Fruit fly (Drosophila melanogaster) whole organism, adult: ENCODE measurements around the gene Grip91.

ENCODE experiments used
- CG11617 ChIP-seq: fragments of 200-800 bp; sonication (Bioruptor generic); optimal IDR thresholded peaks from 2 replicates; lab custom pipeline; 2017; ENCODE audit warnings: mild to moderate bottlenecking, missing biosample characterization, missing genetic modification reagents, missing genetic modification characterization
- CG12768 ChIP-seq: fragments of 200-800 bp; sonication (Bioruptor generic); optimal IDR thresholded peaks from 2 replicates; lab custom pipeline; 2017; ENCODE audit warnings: missing biosample characterization, missing genetic modification characterization, mild to moderate bottlenecking, moderate library complexity, missing genetic modification reagents
- CG14711 ChIP-seq: fragments of 200-800 bp; sonication (Bioruptor generic); optimal IDR thresholded peaks from 2 replicates; lab custom pipeline; 2018; ENCODE audit warnings: missing biosample characterization, mild to moderate bottlenecking, missing genetic modification characterization, moderate library complexity
- CG1620 ChIP-seq: fragments of 200-800 bp; sonication (Bioruptor generic); optimal IDR thresholded peaks from 2 replicates; lab custom pipeline; 2016; ENCODE audit warnings: missing biosample characterization, missing genetic modification characterization
- CG33017 ChIP-seq: fragments of 200-800 bp; sonication (Bioruptor generic); optimal IDR thresholded peaks from 2 replicates; lab custom pipeline; 2018; ENCODE audit warnings: missing biosample characterization, mild to moderate bottlenecking, missing genetic modification characterization, moderate library complexity
- CG5204 ChIP-seq: fragments of 200-800 bp; sonication (Bioruptor generic); optimal IDR thresholded peaks from 2 replicates; lab custom pipeline; 2016; ENCODE audit warnings: missing biosample characterization, missing genetic modification characterization
- CG7045 ChIP-seq: fragments of 200-800 bp; sonication (Bioruptor generic); optimal IDR thresholded peaks from 2 replicates; lab custom pipeline; 2017; ENCODE audit warnings: missing biosample characterization, mild to moderate bottlenecking, missing genetic modification characterization
- CG7101 ChIP-seq: fragments of 200-800 bp; sonication (Bioruptor generic); optimal IDR thresholded peaks from 2 replicates; lab custom pipeline; 2018; ENCODE audit warnings: missing biosample characterization, mild to moderate bottlenecking, missing genetic modification characterization, moderate library complexity
- Clk ChIP-seq: fragments of 200-800 bp; sonication (Bioruptor generic); optimal IDR thresholded peaks from 2 replicates; lab custom pipeline; 2017; ENCODE audit warnings: missing biosample characterization, missing genetic modification characterization
- Crg-1 ChIP-seq: fragments of 200-800 bp; sonication (Bioruptor generic); optimal IDR thresholded peaks from 2 replicates; lab custom pipeline; 2016; ENCODE audit warnings: missing biosample characterization, missing genetic modification characterization
- Hr96 ChIP-seq: fragments of 200-800 bp; sonication (Bioruptor generic); optimal IDR thresholded peaks from 2 replicates; lab custom pipeline; 2016; ENCODE audit warnings: missing biosample characterization, missing genetic modification characterization
- Mnt ChIP-seq: fragments of 200-800 bp; sonication (Bioruptor generic); optimal IDR thresholded peaks from 2 replicates; lab custom pipeline; 2016; ENCODE audit warnings: missing biosample characterization, mild to moderate bottlenecking, missing genetic modification characterization
- bab1 ChIP-seq: fragments of 200-800 bp; sonication (Bioruptor generic); optimal IDR thresholded peaks from 3 replicates; lab custom pipeline; 2019; ENCODE audit warnings: missing biosample characterization, mild to moderate bottlenecking, missing genetic modification characterization, moderate library complexity
- cic ChIP-seq: fragments of 200-800 bp; sonication (Bioruptor generic); optimal IDR thresholded peaks from 2 replicates; lab custom pipeline; 2017; ENCODE audit warnings: missing biosample characterization, mild to moderate bottlenecking, missing genetic modification characterization, moderate library complexity
- cnc ChIP-seq, 2 experiments: fragments of >200 bp; optimal IDR thresholded peaks; 2 replicates each; lab custom pipeline; 2017
- kay ChIP-seq: fragments of 200-800 bp; sonication (Bioruptor generic); peaks from one replicate; lab custom pipeline; 2016; ENCODE audit warnings: missing biosample characterization, missing genetic modification characterization, borderline replicate concordance
- ovo ChIP-seq: fragments of 200-800 bp; sonication (Bioruptor generic); optimal IDR thresholded peaks from 2 replicates; lab custom pipeline; 2016; ENCODE audit warnings: missing biosample characterization, missing genetic modification characterization
- pad ChIP-seq: fragments of 200-800 bp; sonication (Bioruptor generic); optimal IDR thresholded peaks from 3 replicates; lab custom pipeline; 2017; ENCODE audit warnings: missing biosample characterization, missing genetic modification characterization, mild to moderate bottlenecking, moderate library complexity, missing genetic modification reagents
- tj ChIP-seq: fragments of 200-800 bp; sonication (Bioruptor generic); optimal IDR thresholded peaks from 3 replicates; lab custom pipeline; 2017; ENCODE audit warnings: missing biosample characterization, mild to moderate bottlenecking, missing genetic modification characterization, moderate library complexity
- toe ChIP-seq: fragments of 200-800 bp; sonication (Bioruptor generic); optimal IDR thresholded peaks from 2 replicates; lab custom pipeline; 2016; ENCODE audit warnings: missing biosample characterization, missing genetic modification characterization

The Grip91 gene

DNA sequence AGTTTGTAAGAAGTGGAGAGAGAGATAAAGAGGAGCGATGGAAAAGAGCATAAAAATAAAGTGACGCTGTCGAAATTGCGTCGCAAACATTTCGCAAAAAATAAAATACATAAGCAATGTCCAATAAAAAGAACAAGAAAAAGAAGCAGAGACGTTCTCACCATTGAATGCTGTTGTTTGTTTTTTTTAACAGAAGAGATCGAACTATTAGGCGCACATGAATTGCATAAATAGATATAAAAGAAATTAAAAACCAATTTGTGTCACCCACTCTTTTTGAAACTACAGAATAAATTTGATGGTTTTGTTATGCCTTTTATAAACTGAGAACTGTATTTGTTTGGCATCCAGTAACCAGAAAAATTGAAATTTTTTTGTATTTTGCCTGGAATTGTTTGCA, 9.3 kb upstream of the Grip91 start:
- TF ChIP-seq cic (no peak), CG33017 (tag; lab: Kevin White, UChicago) (no peak), CG11617 (GFP tag; lab: Kevin White, UChicago) (no peak), kay (GFP tag; lab: Kevin White, UChicago) (peak; percentile 84)

DNA sequence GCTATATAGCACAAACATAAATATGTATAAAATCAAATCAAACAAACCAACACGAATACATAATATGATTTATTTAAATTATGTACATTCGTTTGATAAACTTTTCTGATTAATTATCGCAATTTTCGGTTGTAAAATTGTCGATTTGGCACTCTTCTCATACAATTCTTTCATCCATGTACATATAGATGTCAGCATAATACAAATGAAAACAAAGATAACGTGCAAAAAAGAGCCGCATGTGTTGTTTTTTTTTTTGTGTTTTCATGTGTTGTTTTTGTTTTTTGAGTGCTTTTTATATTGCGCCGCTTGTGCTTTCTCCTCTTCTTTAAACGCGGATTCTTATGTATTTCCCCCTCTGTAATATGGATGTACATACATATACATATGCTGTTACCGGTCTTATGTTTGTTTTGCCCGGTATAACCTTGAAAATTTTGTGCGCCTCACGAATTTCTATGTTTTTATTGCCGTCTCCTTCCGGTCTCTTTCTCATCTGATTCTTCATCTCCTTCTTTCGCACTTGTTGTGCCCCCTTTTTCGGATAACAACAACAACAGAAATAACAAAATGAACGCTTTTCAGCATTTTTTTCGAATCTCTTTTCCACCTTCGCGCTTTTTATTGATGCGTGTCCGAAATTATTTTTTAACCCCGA, 8.7 kb upstream of the Grip91 start:
- no peak for TF ChIP-seq CG14711 (tag; lab: Kevin White, UChicago)
- TF ChIP-seq tj, result peak; percentile 96
- no peak for TF ChIP-seq CG5204 (GFP tag; lab: Kevin White, UChicago)
- TF ChIP-seq cnc (optimal IDR thresholded peaks at IDR 0.05; lab: Kevin White, UChicago), result no peak

DNA sequence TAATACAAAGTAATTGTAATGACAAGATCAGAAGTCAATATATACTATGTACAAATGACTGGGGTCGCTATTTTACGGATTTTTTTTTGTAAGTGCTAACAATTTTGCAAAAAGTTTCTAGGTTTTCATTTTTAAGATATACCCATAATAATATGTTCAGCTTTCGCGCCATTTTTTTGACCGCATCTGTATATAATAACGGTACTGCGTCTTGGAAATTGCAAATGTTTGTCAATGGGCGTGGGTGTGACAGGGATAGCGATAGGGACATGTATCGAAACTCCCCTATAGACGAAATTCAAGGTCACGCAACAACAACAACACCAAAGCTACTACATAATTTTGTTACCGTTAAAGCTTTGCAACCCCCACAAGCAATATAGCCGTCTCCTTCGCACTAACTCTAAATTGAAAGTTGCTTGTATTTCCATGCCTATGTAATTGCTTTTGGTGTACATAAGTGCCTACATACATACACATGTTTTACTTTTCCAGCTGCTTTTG, 8.1 kb upstream of the Grip91 start:
- TF ChIP-seq toe (GFP tag; lab: Kevin White, UChicago) (no peak), ovo (GFP tag; lab: Kevin White, UChicago) (peak; percentile 93), pad (GFP tag; lab: Kevin White, UChicago) (peak; percentile 98)

DNA sequence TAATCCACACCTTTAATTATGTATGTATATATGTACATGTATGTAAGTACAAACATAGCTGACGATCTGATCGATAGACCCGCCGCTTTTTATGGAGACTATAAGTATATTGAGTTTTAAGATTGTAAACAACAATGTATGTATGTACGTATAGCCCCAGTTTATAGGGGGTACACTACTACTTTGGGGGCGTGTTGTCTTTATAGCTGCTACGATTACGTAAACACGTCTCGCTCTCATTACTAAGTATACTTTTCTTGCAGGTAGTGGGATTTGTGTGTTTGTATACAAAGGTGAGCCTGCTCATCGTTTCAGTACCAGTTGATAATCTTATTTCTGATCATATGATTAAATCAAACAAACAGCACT, 5.4 kb upstream of the Grip91 start:
- peak; percentile 78 for TF ChIP-seq kay (GFP tag; lab: Kevin White, UChicago)
- no peak for TF ChIP-seq CG7045
- TF ChIP-seq cic, result peak; percentile 81
- TF ChIP-seq CG7101 (tag; lab: Kevin White, UChicago), result no peak
- no peak for TF ChIP-seq tj
- TF ChIP-seq cnc (optimal IDR thresholded peaks at IDR 0.05; lab: Kevin White, UChicago), result no peak
- no peak for TF ChIP-seq CG5204 (GFP tag; lab: Kevin White, UChicago)
- TF ChIP-seq Crg-1, result no peak
- no peak for TF ChIP-seq CG1620 (GFP tag; lab: Kevin White, UChicago)
- TF ChIP-seq Clk, result no peak
- no peak for TF ChIP-seq CG11617 (GFP tag; lab: Kevin White, UChicago)
- no peak for TF ChIP-seq bab1 (GFP tag; lab: Kevin White, UChicago)
- no peak for TF ChIP-seq CG14711 (tag; lab: Kevin White, UChicago)
- no peak for TF ChIP-seq Hr96 (GFP tag; lab: Kevin White, UChicago)
- no peak for TF ChIP-seq CG12768 (GFP tag; lab: Kevin White, UChicago)
- no peak for TF ChIP-seq CG33017 (tag; lab: Kevin White, UChicago)
- TF ChIP-seq Mnt (GFP tag; lab: Kevin White, UChicago), result no peak
- no peak for TF ChIP-seq ovo (GFP tag; lab: Kevin White, UChicago)

DNA sequence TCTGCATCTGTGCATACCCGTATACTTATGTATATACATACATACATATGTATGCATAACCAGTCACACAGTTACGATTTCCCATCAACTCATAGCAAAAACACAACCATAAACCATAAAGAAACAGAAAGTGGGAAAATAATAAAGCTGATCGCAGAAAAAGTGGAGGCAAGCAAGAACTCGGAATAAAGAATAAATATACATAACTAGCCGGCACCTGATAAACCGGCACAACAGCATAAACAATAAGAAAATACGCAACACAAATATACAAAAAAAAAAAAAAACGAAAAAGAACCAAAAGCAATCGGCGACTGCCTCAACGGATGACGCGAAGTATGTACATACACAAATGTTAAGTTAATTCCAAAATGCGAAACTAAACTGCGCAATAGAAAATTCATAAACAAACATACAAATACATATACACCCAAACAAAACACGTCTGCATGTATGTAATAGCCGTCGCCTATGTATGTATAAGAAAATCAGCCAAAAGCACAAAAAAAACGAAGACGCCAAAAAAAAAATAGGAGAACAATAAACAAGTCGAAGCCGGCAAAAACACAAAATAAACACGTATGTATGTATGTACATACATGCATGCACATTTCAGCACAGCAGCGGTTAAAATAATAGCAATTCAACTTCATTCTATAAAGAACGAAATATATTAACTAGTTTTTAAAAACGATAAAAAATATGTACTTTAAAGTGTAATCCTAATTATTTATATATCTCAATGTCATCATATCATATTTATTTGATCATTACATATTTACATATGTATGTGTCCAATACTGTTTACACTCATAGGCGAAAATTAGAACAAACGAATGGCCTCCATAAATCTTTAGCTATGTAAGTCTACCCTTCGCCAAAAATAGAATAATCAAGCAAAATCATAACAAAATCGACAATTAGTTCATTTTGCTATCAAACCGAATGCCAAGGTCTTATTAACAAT, 4.7 kb upstream of the Grip91 start:
- TF ChIP-seq Clk (no peak), CG7101 (tag; lab: Kevin White, UChicago) (peak; percentile 84), Mnt (GFP tag; lab: Kevin White, UChicago) (peak; percentile 70), Hr96 (GFP tag; lab: Kevin White, UChicago) (no peak), tj (peak; percentile 63), CG1620 (GFP tag; lab: Kevin White, UChicago) (no peak), cic (peak; percentile 12), CG5204 (GFP tag; lab: Kevin White, UChicago) (peak; percentile 36), CG7045 (peak; percentile 50), cnc (optimal IDR thresholded peaks at IDR 0.05; lab: Kevin White, UChicago) (no peak), CG12768 (GFP tag; lab: Kevin White, UChicago) (no peak), CG33017 (tag; lab: Kevin White, UChicago) (peak; percentile 54), bab1 (GFP tag; lab: Kevin White, UChicago) (peak; percentile 47), toe (GFP tag; lab: Kevin White, UChicago) (no peak), ovo (GFP tag; lab: Kevin White, UChicago) (peak; percentile 63), CG14711 (tag; lab: Kevin White, UChicago) (peak; percentile 75), Crg-1 (no peak), pad (GFP tag; lab: Kevin White, UChicago) (no peak), kay (GFP tag; lab: Kevin White, UChicago) (no peak), CG11617 (GFP tag; lab: Kevin White, UChicago) (peak; percentile 76)

DNA sequence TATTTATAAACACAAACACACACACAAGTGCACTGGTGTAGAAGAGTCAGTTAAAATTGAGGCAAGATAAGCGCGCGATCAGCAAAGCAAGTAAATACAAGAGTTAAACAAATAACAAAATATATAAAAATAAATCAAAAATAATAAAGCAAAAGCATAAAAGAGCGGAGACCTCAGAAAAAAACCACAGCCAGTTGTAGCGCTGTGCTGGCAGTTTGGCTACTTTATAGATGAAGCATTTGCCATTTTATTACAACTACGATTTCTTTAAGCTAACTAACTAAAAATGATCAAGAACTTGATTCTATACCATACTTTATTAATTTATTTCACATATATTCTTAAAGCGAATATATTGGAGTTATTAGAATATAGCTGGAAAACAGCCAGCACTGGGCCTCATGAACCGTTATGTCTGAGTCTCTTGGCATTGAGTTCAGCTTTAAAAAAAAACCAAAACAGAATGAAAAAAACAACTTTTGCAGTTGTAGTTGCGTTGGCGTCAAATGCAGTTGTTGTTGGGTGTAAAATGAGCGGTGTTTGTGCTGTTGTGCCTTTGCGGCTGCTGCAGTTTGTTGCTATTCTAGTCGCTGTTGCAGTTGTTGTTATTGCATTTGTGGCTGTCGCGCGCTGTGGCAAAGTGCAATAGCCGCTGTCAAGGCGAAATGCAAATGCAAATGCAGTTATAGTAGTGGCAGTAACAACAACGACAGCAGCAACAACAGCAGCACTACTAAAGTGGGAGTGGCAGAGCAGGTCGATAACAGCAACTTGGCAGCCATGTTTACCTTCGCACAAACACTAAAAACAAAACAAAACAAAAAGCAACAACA, 3.4 kb upstream of the Grip91 start:
- peak; percentile 17 for TF ChIP-seq bab1 (GFP tag; lab: Kevin White, UChicago)
- peak; percentile 75 for TF ChIP-seq tj
- TF ChIP-seq ovo (GFP tag; lab: Kevin White, UChicago), result peak; percentile 65
- peak; percentile 49 for TF ChIP-seq kay (GFP tag; lab: Kevin White, UChicago)
- no peak for TF ChIP-seq CG14711 (tag; lab: Kevin White, UChicago)
